Fruit fly (Drosophila melanogaster): Measurements from ENCODE around the gene CG34404.

CG34404 gene

DNA sequence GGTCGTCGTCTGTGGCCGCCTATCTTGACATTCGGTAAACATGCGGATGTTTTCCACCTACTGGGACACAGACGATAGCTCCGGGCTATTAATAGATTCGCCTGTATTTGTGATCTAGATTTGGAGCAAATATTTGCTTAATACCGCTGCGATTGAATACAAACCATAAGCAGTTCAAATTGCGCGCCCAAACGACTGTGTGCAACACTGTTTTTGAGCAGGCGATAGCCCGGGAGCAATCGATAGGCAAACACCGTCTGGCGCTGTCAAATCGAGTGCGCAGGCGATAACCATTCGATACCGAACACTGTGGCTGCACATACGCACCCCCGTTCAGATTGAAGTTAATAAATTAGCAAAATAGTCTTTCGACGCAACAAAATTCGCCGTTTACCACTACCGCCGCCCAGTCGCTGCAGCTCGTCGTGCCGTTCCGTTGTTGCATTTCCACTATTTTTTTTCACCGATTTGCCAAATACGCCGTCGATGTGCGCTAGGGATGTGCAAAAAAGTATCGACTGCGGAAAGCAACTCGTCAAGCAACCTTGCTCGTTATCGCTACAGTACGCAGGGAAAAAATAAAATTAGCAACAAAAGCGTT is 40.8 kb upstream of the CG34404 start, which contains the start of gene Atx2 (continued):
- peak; percentile 85 for TF ChIP-seq Med (GFP tag)
- no peak for TF ChIP-seq CG18764 (GFP tag; optimal IDR thresholded peaks at IDR 0.05)
- TF ChIP-seq repo (GFP tag; optimal IDR thresholded peaks at IDR 0.05) = no peak
- no peak for TF ChIP-seq CG5953 (GFP tag; IDR thresholded peaks at IDR 0.05)
- TF ChIP-seq CG17802 (tag; optimal IDR thresholded peaks at IDR 0.05) = no peak
- no peak for TF ChIP-seq CG2889 (GFP tag; IDR thresholded peaks at IDR 0.05)
- no peak for TF ChIP-seq Lpt (GFP tag; optimal IDR thresholded peaks at IDR 0.05)
- TF ChIP-seq emc (GFP tag; optimal IDR thresholded peaks at IDR 0.05) = no peak
- TF ChIP-seq Hr78 (GFP tag; optimal IDR thresholded peaks at IDR 0.05) = no peak
- TF ChIP-seq E2f1 (GFP tag; IDR thresholded peaks at IDR 0.05) = peak; percentile 38; the same call in 1 of the 2 replicates
- no peak for TF ChIP-seq croc (GFP tag; conservative IDR thresholded peaks at IDR 0.05)
- peak; percentile 33 for TF ChIP-seq CG10543 (GFP tag; optimal IDR thresholded peaks at IDR 0.05)
- TF ChIP-seq CG31365 (tag; optimal IDR thresholded peaks at IDR 0.05) = no peak
- TF ChIP-seq D19A (tag; optimal IDR thresholded peaks at IDR 0.05) = no peak
- TF ChIP-seq Elba2 (GFP tag; optimal IDR thresholded peaks at IDR 0.05) = no peak
- TF ChIP-seq hb (GFP tag; IDR thresholded peaks at IDR 0.05; ENCODE audit: partially characterized antibody) = peak; percentile 95
- peak; percentile 65; the same call in 1 of the 2 replicates for TF ChIP-seq Rfx (GFP tag; IDR thresholded peaks at IDR 0.05)
- TF ChIP-seq ash1 (GFP tag; optimal IDR thresholded peaks at IDR 0.05) = no peak
- peak; percentile 98 for TF ChIP-seq Sin3A (optimal IDR thresholded peaks at IDR 0.05)
- peak; percentile 19 for TF ChIP-seq CG11504 (tag; optimal IDR thresholded peaks at IDR 0.05)
- no peak for TF ChIP-seq pros (GFP tag; optimal IDR thresholded peaks at IDR 0.05)
- TF ChIP-seq lov (optimal IDR thresholded peaks at IDR 0.05) = no peak
- TF ChIP-seq lov (GFP tag; IDR thresholded peaks at IDR 0.05) = peak; percentile 71; the same call in 1 of the 3 replicates
- no peak for TF ChIP-seq Tbp (GFP tag; optimal IDR thresholded peaks at IDR 0.05)
- TF ChIP-seq Fer2 (tag; optimal IDR thresholded peaks at IDR 0.05) = no peak
- no peak for TF ChIP-seq CG12219 (GFP tag; optimal IDR thresholded peaks at IDR 0.05)
- no peak; the same call in 1 of the 2 replicates for TF ChIP-seq lmd (GFP tag; IDR thresholded peaks at IDR 0.05)
- TF ChIP-seq da (GFP tag; optimal IDR thresholded peaks at IDR 0.05) = no peak
- TF ChIP-seq tna (GFP tag; IDR thresholded peaks at IDR 0.05; ENCODE audit: partially characterized antibody) = peak; percentile 95
- peak; percentile 8 for TF ChIP-seq CG7786 (GFP tag; optimal IDR thresholded peaks at IDR 0.05)
- TF ChIP-seq ham (GFP tag; IDR thresholded peaks at IDR 0.05) = no peak
- no peak for TF ChIP-seq nom (GFP tag; optimal IDR thresholded peaks at IDR 0.05)
- peak; percentile 47 for TF ChIP-seq fu2 (GFP tag; optimal IDR thresholded peaks at IDR 0.05)
- TF ChIP-seq CG9609 (GFP tag; optimal IDR thresholded peaks at IDR 0.05) = peak; percentile 53
- TF ChIP-seq CG10654 (GFP tag; optimal IDR thresholded peaks at IDR 0.05) = peak; percentile 5
- peak; percentile 92 for TF ChIP-seq sna (GFP tag; IDR thresholded peaks at IDR 0.05; ENCODE audit: partially characterized antibody)
- no peak for TF ChIP-seq tio (GFP tag; optimal IDR thresholded peaks at IDR 0.05)
- no peak for TF ChIP-seq bowl (GFP tag; IDR thresholded peaks at IDR 0.05)
- TF ChIP-seq Oaz (GFP tag; IDR thresholded peaks at IDR 0.05) = no peak
- no peak for TF ChIP-seq CG15011 (GFP tag; optimal IDR thresholded peaks at IDR 0.05)
- peak; percentile 21 for TF ChIP-seq CG32532 (GFP tag; IDR thresholded peaks at IDR 0.05)
- peak; percentile 78 for TF ChIP-seq ewg (GFP tag; optimal IDR thresholded peaks at IDR 0.05)
- no peak for TF ChIP-seq Usf (GFP tag; optimal IDR thresholded peaks at IDR 0.05)
- TF ChIP-seq CG34376 (GFP tag; optimal IDR thresholded peaks at IDR 0.05) = no peak
- no peak for TF ChIP-seq CG1647 (GFP tag; optimal IDR thresholded peaks at IDR 0.05)
- no peak for TF ChIP-seq CG14667 (GFP tag; IDR thresholded peaks at IDR 0.05)
- TF ChIP-seq CG18011 (GFP tag; optimal IDR thresholded peaks at IDR 0.05) = no peak
- peak; percentile 7 for TF ChIP-seq Xbp1 (GFP tag; optimal IDR thresholded peaks at IDR 0.05)
- peak; percentile 40 for TF ChIP-seq ERR (GFP tag; optimal IDR thresholded peaks at IDR 0.05)
- peak; percentile 76 for TF ChIP-seq sens (GFP tag)
- peak; percentile 34 for TF ChIP-seq CG12391 (tag; optimal IDR thresholded peaks at IDR 0.05)
